Worm (Caenorhabditis elegans): ENCODE measurements around the gene his-73.

Gene his-73

ce11 chrII:13149965-13150364 lies 33.5 kb upstream of the his-73 start:
- TF ChIP-seq pat-9 (tag; optimal IDR thresholded peaks at IDR 0.05) (no peak), mec-3 (tag; optimal IDR thresholded peaks at IDR 0.05; ENCODE audit: borderline replicate concordance) (no peak), sox-2 (GFP tag; IDR thresholded peaks at IDR 0.05) (no peak), dve-1 (tag; optimal IDR thresholded peaks at IDR 0.05) (no peak)

DNA sequence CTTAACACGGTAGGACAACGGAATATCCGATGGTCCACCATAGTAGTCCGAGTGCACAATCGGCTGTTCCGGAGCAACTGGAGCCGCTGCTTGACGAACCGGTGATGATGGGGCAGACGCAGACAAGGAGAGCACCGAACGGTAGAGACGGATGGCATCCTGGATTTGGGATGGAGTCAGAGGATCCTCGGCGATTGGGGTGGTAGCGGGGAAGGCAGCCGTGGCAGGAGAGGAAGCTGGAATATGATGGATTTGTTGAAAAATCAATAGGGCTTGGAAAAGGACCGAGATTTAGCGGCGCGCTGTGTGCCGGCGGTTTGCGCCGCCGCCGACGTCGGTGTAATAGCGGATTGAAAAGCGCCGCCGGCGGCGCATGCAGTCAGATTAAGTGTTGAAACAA lies 31.1 kb upstream of the his-73 start:
- TF ChIP-seq fkh-10 (GFP tag; optimal IDR thresholded peaks at IDR 0.05) (no peak), pros-1 (tag; optimal IDR thresholded peaks at IDR 0.05) (no peak), elt-4 (tag; optimal IDR thresholded peaks at IDR 0.05) (peak; percentile 64)

DNA sequence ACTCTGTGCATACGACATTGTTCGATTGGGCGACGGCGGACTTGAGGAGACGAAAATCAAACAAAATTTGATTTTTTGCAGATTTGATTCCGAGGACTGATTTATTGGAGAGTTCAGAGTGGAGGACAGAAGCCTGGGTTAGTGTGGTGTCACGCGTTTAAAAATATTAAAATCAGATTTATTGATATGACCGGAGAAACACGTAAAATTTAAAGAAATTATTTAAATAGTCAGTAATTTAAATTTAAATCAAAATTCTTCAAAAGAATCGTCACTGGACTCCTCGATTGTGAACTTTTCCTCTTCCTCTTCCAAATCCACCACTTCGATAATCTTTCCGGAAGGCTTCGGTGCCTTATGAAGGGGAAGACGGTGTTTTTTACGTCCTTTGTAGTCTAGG lies 30.2 kb upstream of the his-73 start, which contains the start of gene spe-18:
Gene spe-18 (minus strand): TSS at position 101 of the 400 bp plus-strand sequence.
- TF ChIP-seq elt-4 (tag; optimal IDR thresholded peaks at IDR 0.05) (no peak), syd-9 (tag; optimal IDR thresholded peaks at IDR 0.05) (no peak), F13H6.1 (tag; optimal IDR thresholded peaks at IDR 0.05) (no peak), lin-11 (tag; optimal IDR thresholded peaks at IDR 0.05) (no peak), sox-4 (tag; optimal IDR thresholded peaks at IDR 0.05) (no peak), gmeb-2 (tag; optimal IDR thresholded peaks at IDR 0.05) (no peak), ceh-45 (GFP tag; IDR thresholded peaks at IDR 0.05) (no peak), ets-4 (tag; optimal IDR thresholded peaks at IDR 0.05) (no peak), ceh-24 (tag; optimal IDR thresholded peaks at IDR 0.05) (no peak), zip-5 (tag; optimal IDR thresholded peaks at IDR 0.05) (no peak), ceh-30 (tag; optimal IDR thresholded peaks at IDR 0.05) (no peak), nfya-1 (tag; optimal IDR thresholded peaks at IDR 0.05) (no peak), fkh-6 (tag; optimal IDR thresholded peaks at IDR 0.05) (no peak), unc-86 (tag; optimal IDR thresholded peaks at IDR 0.05) (no peak), C38D4.7 (GFP tag; optimal IDR thresholded peaks at IDR 0.05) (no peak), K09A11.1 (tag; optimal IDR thresholded peaks at IDR 0.05; ENCODE audit: insufficient read depth) (no peak)

DNA sequence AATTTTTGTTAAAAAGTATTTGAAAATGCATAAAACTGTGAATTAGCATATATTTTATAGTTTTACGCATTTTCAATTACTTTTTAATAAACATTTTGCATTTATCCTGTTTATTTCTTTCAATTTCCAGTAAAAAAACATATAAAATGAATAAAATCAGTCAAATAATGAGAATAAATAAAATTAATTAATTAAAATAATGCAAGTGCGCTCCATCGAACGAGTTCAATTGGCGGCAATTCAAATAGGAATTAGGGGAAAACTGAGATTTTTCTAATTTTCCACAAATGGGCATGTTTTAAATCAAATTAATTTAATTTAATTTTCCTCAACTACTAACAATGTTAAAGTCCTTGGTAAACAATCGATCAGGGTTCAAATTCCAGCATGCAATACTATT lies 27.4 kb upstream of the his-73 start:
- TF ChIP-seq ceh-14 (tag; optimal IDR thresholded peaks at IDR 0.05) (no peak), ref-2 (tag; optimal IDR thresholded peaks at IDR 0.05) (no peak), madf-2 (tag; optimal IDR thresholded peaks at IDR 0.05) (no peak), K09A11.1 (tag; optimal IDR thresholded peaks at IDR 0.05; ENCODE audit: insufficient read depth) (no peak), fkh-10 (GFP tag; optimal IDR thresholded peaks at IDR 0.05) (no peak), C38D4.7 (GFP tag; optimal IDR thresholded peaks at IDR 0.05) (no peak), pat-9 (tag; optimal IDR thresholded peaks at IDR 0.05) (no peak), pag-3 (tag; optimal IDR thresholded peaks at IDR 0.05; ENCODE audit: borderline replicate concordance) (no peak), unc-3 (GFP tag; conservative IDR thresholded peaks at IDR 0.05) (no peak), unc-3 (tag; optimal IDR thresholded peaks at IDR 0.05) (no peak), hlh-8 (tag; optimal IDR thresholded peaks at IDR 0.05) (no peak), elt-4 (tag; optimal IDR thresholded peaks at IDR 0.05) (no peak), fkh-6 (tag; optimal IDR thresholded peaks at IDR 0.05) (no peak), ceh-6 (GFP tag; optimal IDR thresholded peaks at IDR 0.05) (no peak), sox-2 (GFP tag; IDR thresholded peaks at IDR 0.05) (no peak), hlh-30 (tag; optimal IDR thresholded peaks at IDR 0.05; ENCODE audit: insufficient read depth) (no peak), dve-1 (tag; optimal IDR thresholded peaks at IDR 0.05) (no peak)

ce11 chrII:13156971-13157370 lies 26.5 kb upstream of the his-73 start, which contains the start of the genes hpr-17 and F32A11.1:
TSS of gene hpr-17 (minus strand) at chrII:13157047.
TSS of gene F32A11.1 (plus strand) at chrII:13157329.
- TF ChIP-seq ceh-18 (tag; optimal IDR thresholded peaks at IDR 0.05) (peak; percentile 26), nfya-1 (tag; optimal IDR thresholded peaks at IDR 0.05) (peak; percentile 66), ceh-31 (tag; optimal IDR thresholded peaks at IDR 0.05) (peak; percentile 13), pag-3 (tag; optimal IDR thresholded peaks at IDR 0.05; ENCODE audit: borderline replicate concordance) (no peak), unc-55 (GFP tag; optimal IDR thresholded peaks at IDR 0.05) (peak; percentile 19), elt-2 (tag; optimal IDR thresholded peaks at IDR 0.05) (peak; percentile 18), unc-42 (tag; optimal IDR thresholded peaks at IDR 0.05) (peak; percentile 40), che-1 (tag; optimal IDR thresholded peaks at IDR 0.05) (no peak), ref-2 (tag; optimal IDR thresholded peaks at IDR 0.05) (peak; percentile 40)
